Worm (Caenorhabditis elegans): ENCODE measurements around the gene AC3.12.

ce11 chrV:10402804-10403203, 23.6 kb upstream of the AC3.12 start, which contains the start of gene F15H10.8:
- TF ChIP-seq F13C5.2 (tag; optimal IDR thresholded peaks at IDR 0.05) = no peak
- no peak for TF ChIP-seq B0310.2 (tag; optimal IDR thresholded peaks at IDR 0.05)
- TF ChIP-seq ama-1 (optimal IDR thresholded peaks at IDR 0.05) = no peak

Data from whole organism, early embryonic.